Fruit fly (Drosophila melanogaster) whole organism, prepupa: Measurements from ENCODE around the gene CROT.

Experiments
- Blimp-1 ChIP-seq: fragments of 200-800 bp; sonication (Bioruptor generic); optimal IDR thresholded peaks from 3 replicates; lab custom pipeline; 2017; ENCODE audit warnings: missing biosample characterization, missing genetic modification characterization, mild to moderate bottlenecking, moderate library complexity, missing genetic modification reagents
- CG10631 ChIP-seq: fragments of 200-800 bp; sonication (Bioruptor generic); optimal IDR thresholded peaks from 2 replicates; lab custom pipeline; 2016; ENCODE audit warnings: missing biosample characterization, missing genetic modification characterization
- CG10669 ChIP-seq: fragments of 200-800 bp; sonication (Bioruptor generic); optimal IDR thresholded peaks from 3 replicates; lab custom pipeline; 2018; ENCODE audit warnings: missing biosample characterization, mild to moderate bottlenecking, missing genetic modification characterization, moderate library complexity
- CG11294 ChIP-seq: fragments of 200-800 bp; sonication (Bioruptor generic); IDR thresholded peaks from 2 replicates; pipeline ENCODE4 v1.3.6; 2022; ENCODE audit warnings: missing biosample characterization, missing genetic modification characterization
- CG1621 ChIP-seq: fragments of 200-800 bp; sonication (Bioruptor generic); optimal IDR thresholded peaks from 3 replicates; lab custom pipeline; 2018; ENCODE audit warnings: missing biosample characterization, mild to moderate bottlenecking, missing genetic modification characterization
- CG16779 ChIP-seq: fragments of 200-800 bp; sonication (Bioruptor generic); optimal IDR thresholded peaks from 3 replicates; lab custom pipeline; 2017; ENCODE audit warnings: missing biosample characterization, mild to moderate bottlenecking, missing genetic modification characterization
- CG31627 ChIP-seq: fragments of 200-800 bp; sonication (Bioruptor generic); optimal IDR thresholded peaks from 3 replicates; lab custom pipeline; 2016; ENCODE audit warnings: missing biosample characterization, missing genetic modification characterization
- CG32006 ChIP-seq: fragments of 200-800 bp; sonication (Bioruptor generic); optimal IDR thresholded peaks from 3 replicates; lab custom pipeline; 2017; ENCODE audit warnings: missing biosample characterization, mild to moderate bottlenecking, missing genetic modification characterization
- CG34406 ChIP-seq: fragments of 200-800 bp; sonication (Bioruptor generic); optimal IDR thresholded peaks from 3 replicates; lab custom pipeline; 2016; ENCODE audit warnings: missing biosample characterization, missing genetic modification characterization
- CG4318 ChIP-seq: fragments of 200-800 bp; sonication (Bioruptor generic); optimal IDR thresholded peaks from 3 replicates; lab custom pipeline; 2017; ENCODE audit warnings: missing biosample characterization, mild to moderate bottlenecking, missing genetic modification characterization
- CG6163 ChIP-seq: fragments of 200-800 bp; sonication (Bioruptor generic); IDR thresholded peaks from 3 replicates; pipeline ENCODE4 v1.3.6; 2022; ENCODE audit warnings: missing biosample characterization, missing genetic modification characterization
- CG6276 ChIP-seq: fragments of 200-800 bp; sonication (Bioruptor generic); optimal IDR thresholded peaks from 2 replicates; lab custom pipeline; 2017; ENCODE audit warnings: missing biosample characterization, mild to moderate bottlenecking, missing genetic modification characterization
- CG6792 ChIP-seq: fragments of 200-800 bp; sonication (Bioruptor generic); optimal IDR thresholded peaks from 3 replicates; lab custom pipeline; 2016; ENCODE audit warnings: missing biosample characterization, missing genetic modification characterization
- CG6808 ChIP-seq: fragments of 200-800 bp; sonication (Bioruptor generic); optimal IDR thresholded peaks from 3 replicates; lab custom pipeline; 2017; ENCODE audit warnings: missing biosample characterization, missing genetic modification characterization, mild to moderate bottlenecking, moderate library complexity, missing genetic modification reagents
- CG6854 ChIP-seq: fragments of 200-800 bp; sonication (Bioruptor generic); optimal IDR thresholded peaks from 2 replicates; lab custom pipeline; 2017; ENCODE audit warnings: missing biosample characterization, mild to moderate bottlenecking, missing genetic modification characterization
- CG8119 ChIP-seq: fragments of 200-800 bp; sonication (Bioruptor generic); IDR thresholded peaks from 3 replicates; pipeline ENCODE4 v1.3.6; 2022; ENCODE audit warnings: missing biosample characterization, missing genetic modification characterization
- CG8319 ChIP-seq: fragments of 200-800 bp; sonication (Bioruptor generic); optimal IDR thresholded peaks from 3 replicates; lab custom pipeline; 2016; ENCODE audit warnings: missing biosample characterization, missing genetic modification characterization
- Eip75B ChIP-seq: fragments of 200-800 bp; sonication (Bioruptor generic); optimal IDR thresholded peaks from 3 replicates; lab custom pipeline; 2016; ENCODE audit warnings: missing biosample characterization, missing genetic modification characterization
- Eip78C ChIP-seq: fragments of 200-800 bp; sonication (Bioruptor generic); peaks from one replicate; lab custom pipeline; 2016; ENCODE audit warnings: missing biosample characterization, missing genetic modification characterization
- Gug ChIP-seq: fragments of 200-800 bp; sonication (Bioruptor generic); IDR thresholded peaks from 2 replicates; pipeline ENCODE4 v1.3.6; 2022; ENCODE audit warnings: missing biosample characterization, missing genetic modification characterization
- Hr38 ChIP-seq: sonication (Bioruptor generic); optimal IDR thresholded peaks from 2 replicates; lab custom pipeline; 2016; ENCODE audit warnings: missing biosample characterization, missing genetic modification characterization
- Hr39 ChIP-seq: fragments of 200-800 bp; sonication (Bioruptor generic); optimal IDR thresholded peaks from 2 replicates; lab custom pipeline; 2016; ENCODE audit warnings: missing biosample characterization, missing genetic modification characterization
- Hr4 ChIP-seq: fragments of 200-800 bp; sonication (Bioruptor generic); optimal IDR thresholded peaks from 3 replicates; lab custom pipeline; 2016; ENCODE audit warnings: missing biosample characterization, missing genetic modification characterization
- achi ChIP-seq: fragments of 200-800 bp; sonication (Bioruptor generic); optimal IDR thresholded peaks from 3 replicates; lab custom pipeline; 2016; ENCODE audit warnings: missing biosample characterization, missing genetic modification characterization
- acj6 ChIP-seq: fragments of 200-800 bp; sonication (Bioruptor generic); optimal IDR thresholded peaks from 3 replicates; lab custom pipeline; 2016; ENCODE audit warnings: missing biosample characterization, missing genetic modification characterization
- dac ChIP-seq: fragments of 200-800 bp; sonication (Bioruptor generic); optimal IDR thresholded peaks from 2 replicates; lab custom pipeline; 2017; ENCODE audit warnings: missing biosample characterization, mild to moderate bottlenecking, missing genetic modification characterization
- dsx ChIP-seq: fragments of 200-800 bp; optimal IDR thresholded peaks from 3 replicates; lab custom pipeline; 2019; ENCODE audit warnings: missing biosample characterization, mild to moderate bottlenecking, missing genetic modification characterization, moderate library complexity; ENCODE audit not compliant: poor library complexity, severe bottlenecking
- eg ChIP-seq: fragments of 200-800 bp; sonication (Bioruptor generic); IDR thresholded peaks from 3 replicates; pipeline ENCODE4 v1.3.6; 2022; ENCODE audit warnings: missing biosample characterization, missing genetic modification characterization
- fd59A ChIP-seq: fragments of 200-800 bp; sonication (Bioruptor generic); optimal IDR thresholded peaks from 2 replicates; lab custom pipeline; 2017; ENCODE audit warnings: missing biosample characterization, mild to moderate bottlenecking, missing genetic modification characterization, missing genetic modification reagents
- fd85E ChIP-seq: fragments of 200-800 bp; sonication (Bioruptor generic); optimal IDR thresholded peaks from 3 replicates; lab custom pipeline; 2016; ENCODE audit warnings: missing biosample characterization, missing genetic modification characterization
- net ChIP-seq: fragments of 200-800 bp; sonication (Bioruptor generic); optimal IDR thresholded peaks from 3 replicates; lab custom pipeline; 2016; ENCODE audit warnings: missing biosample characterization, missing genetic modification characterization
- salr ChIP-seq, 2 experiments: fragments of 200-800 bp; sonication (Bioruptor generic); optimal IDR thresholded peaks; 3 replicates each; lab custom pipeline; 2016 to 2018; ENCODE audit warnings: missing biosample characterization in 2 of 2, missing genetic modification characterization in 2 of 2, mild to moderate bottlenecking in 1 of 2
- ss ChIP-seq, 2 experiments: fragments of 200-800 bp; sonication (Bioruptor generic); optimal IDR thresholded peaks; 2 replicates in 1 of 2; 3 replicates in 1 of 2; lab custom pipeline; 2017 to 2018; ENCODE audit warnings: mild to moderate bottlenecking in 2 of 2, missing biosample characterization in 2 of 2, missing genetic modification characterization in 2 of 2, moderate library complexity in 1 of 2
- svp ChIP-seq: fragments of 200-800 bp; sonication (Bioruptor generic); peaks from one replicate; lab custom pipeline; 2016; ENCODE audit warnings: missing biosample characterization, missing genetic modification characterization
- topi ChIP-seq: fragments of 200-800 bp; sonication (Bioruptor generic); optimal IDR thresholded peaks from 3 replicates; lab custom pipeline; 2016; ENCODE audit warnings: missing biosample characterization, missing genetic modification characterization

The CROT gene

DNA sequence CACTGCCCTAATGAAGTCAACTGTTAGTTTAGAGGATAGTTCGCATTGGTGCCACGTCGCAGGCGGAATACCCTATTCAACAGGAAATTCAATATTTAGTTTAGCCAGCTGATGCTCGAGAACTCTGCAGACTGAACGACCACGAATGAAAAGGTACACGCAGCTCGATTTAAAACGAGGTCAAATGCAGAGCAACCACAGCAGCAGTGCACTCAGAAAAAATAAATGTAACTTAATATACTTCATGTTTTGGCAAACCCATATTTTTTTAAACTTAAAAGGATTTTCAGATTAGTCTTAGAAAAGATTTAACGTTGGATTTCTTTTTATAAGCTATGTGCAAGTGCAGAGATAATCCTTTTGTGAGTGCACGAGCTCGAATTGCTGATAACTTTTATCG, 51.4 kb downstream of the CROT start (continued):
- TF ChIP-seq eg (peak; percentile 69; the same call in 2 of the 3 replicates), CG6854 (no peak), dac (peak; percentile 10), topi (GFP tag; lab: Kevin White, UChicago) (no peak), CG10631 (GFP tag; lab: Kevin White, UChicago) (no peak), CG6792 (GFP tag; lab: Kevin White, UChicago) (no peak), ss (GFP tag; optimal IDR thresholded peaks at IDR 0.05; lab: Kevin White, UChicago) (no peak), Hr38 (no peak), salr (GFP tag; optimal IDR thresholded peaks at IDR 0.05; lab: Kevin White, UChicago) (peak in 1 of 2 experiments; percentile 25), Blimp-1 (GFP tag; lab: Kevin White, UChicago) (no peak), fd59A (GFP tag; lab: Kevin White, UChicago) (no peak), CG32006 (peak; percentile 58), Eip75B (GFP tag; lab: Kevin White, UChicago) (peak; percentile 40), Eip78C (GFP tag; lab: Kevin White, UChicago) (peak; percentile 69), CG1621 (tag; lab: Kevin White, UChicago) (no peak), svp (GFP tag; lab: Kevin White, UChicago) (peak; percentile 62), fd85E (no peak), achi (GFP tag; lab: Kevin White, UChicago) (peak; percentile 42), CG6808 (no peak), CG16779 (tag; lab: Kevin White, UChicago) (no peak), Gug (GFP tag; lab: Robert Waterston, UW) (no peak), net (GFP tag; lab: Kevin White, UChicago) (no peak), CG11294 (no peak; the same call in 1 of the 2 replicates), Hr39 (GFP tag; lab: Kevin White, UChicago) (no peak), CG8119 (GFP tag; lab: Robert Waterston, UW) (peak; percentile 35; the same call in 1 of the 3 replicates), CG6276 (peak; percentile 57), CG4318 (GFP tag; lab: Kevin White, UChicago) (no peak), dsx (no peak), CG6163 (GFP tag; lab: Robert Waterston, UW) (peak; percentile 75), acj6 (peak; percentile 16), CG34406 (GFP tag; lab: Kevin White, UChicago) (no peak), CG31627 (GFP tag; lab: Kevin White, UChicago) (no peak), CG10669 (GFP tag; lab: Kevin White, UChicago) (peak; percentile 34), Hr4 (GFP tag; lab: Kevin White, UChicago) (peak; percentile 37), CG8319 (GFP tag; lab: Kevin White, UChicago) (no peak)
